Worm (Caenorhabditis elegans) whole organism, L4 larva: ENCODE measurements around the gene K03H6.1.

Experiments
- F49E8.2 ChIP-seq: sonication (generic microtip); optimal IDR thresholded peaks from 2 replicates; lab custom pipeline; 2016; ENCODE audit warnings: missing compliant biosample characterization, mild to moderate bottlenecking, missing genetic modification characterization, borderline replicate concordance
- R02D3.7 ChIP-seq: fragments of 150-350 bp; sonication (generic microtip); optimal IDR thresholded peaks from 3 replicates; lab custom pipeline; 2014; ENCODE audit warnings: missing biosample characterization, missing genetic modification characterization
- duxl-1 ChIP-seq: sonication (generic microtip); optimal IDR thresholded peaks from 2 replicates; lab custom pipeline; 2016; ENCODE audit warnings: mild to moderate bottlenecking, missing genetic modification characterization, moderate library complexity, missing compliant biosample characterization; ENCODE audit not compliant: poor library complexity
- gei-8 ChIP-seq: fragments of 200-800 bp; sonication (Bioruptor generic); optimal IDR thresholded peaks from 2 replicates; lab custom pipeline; 2018; ENCODE audit warnings: mild to moderate bottlenecking, missing genetic modification characterization, missing compliant biosample characterization
- jun-1 ChIP-seq: fragments of 150-350 bp; optimal IDR thresholded peaks from 2 replicates; lab custom pipeline; 2014; ENCODE audit warnings: missing biosample characterization, missing genetic modification reagents, missing genetic modification characterization
- lin-39 ChIP-seq: fragments of 150-350 bp; optimal IDR thresholded peaks from 2 replicates; lab custom pipeline; 2014; ENCODE audit warnings: missing biosample characterization, missing genetic modification reagents, missing genetic modification characterization
- mdl-1 ChIP-seq, 2 experiments: fragments of 150-350 bp in 1 of 2; sonication (generic microtip) in 1 of 2; optimal IDR thresholded peaks; 2 replicates each; lab custom pipeline; 2014 to 2017; ENCODE audit warnings: missing biosample characterization in 2 of 2, missing genetic modification characterization in 2 of 2
- mxl-3 ChIP-seq: fragments of 200-800 bp; sonication (Bioruptor generic); optimal IDR thresholded peaks from 2 replicates; lab custom pipeline; 2018; ENCODE audit warnings: mild to moderate bottlenecking, missing genetic modification characterization, missing compliant biosample characterization
- nhr-6 ChIP-seq: fragments of 150-350 bp; optimal IDR thresholded peaks from 2 replicates; lab custom pipeline; 2014; ENCODE audit warnings: missing biosample characterization, missing genetic modification characterization
- nhr-77 ChIP-seq: fragments of 150-350 bp; optimal IDR thresholded peaks from 2 replicates; lab custom pipeline; 2014; ENCODE audit warnings: missing biosample characterization, missing genetic modification characterization
- skn-1 ChIP-seq: fragments of 150-350 bp; optimal IDR thresholded peaks from 2 replicates; lab custom pipeline; 2014; ENCODE audit warnings: missing biosample characterization, missing genetic modification characterization
- ztf-7 ChIP-seq: fragments of 150-350 bp; optimal IDR thresholded peaks from 2 replicates; lab custom pipeline; 2014; ENCODE audit warnings: missing biosample characterization, missing genetic modification characterization

DNA sequence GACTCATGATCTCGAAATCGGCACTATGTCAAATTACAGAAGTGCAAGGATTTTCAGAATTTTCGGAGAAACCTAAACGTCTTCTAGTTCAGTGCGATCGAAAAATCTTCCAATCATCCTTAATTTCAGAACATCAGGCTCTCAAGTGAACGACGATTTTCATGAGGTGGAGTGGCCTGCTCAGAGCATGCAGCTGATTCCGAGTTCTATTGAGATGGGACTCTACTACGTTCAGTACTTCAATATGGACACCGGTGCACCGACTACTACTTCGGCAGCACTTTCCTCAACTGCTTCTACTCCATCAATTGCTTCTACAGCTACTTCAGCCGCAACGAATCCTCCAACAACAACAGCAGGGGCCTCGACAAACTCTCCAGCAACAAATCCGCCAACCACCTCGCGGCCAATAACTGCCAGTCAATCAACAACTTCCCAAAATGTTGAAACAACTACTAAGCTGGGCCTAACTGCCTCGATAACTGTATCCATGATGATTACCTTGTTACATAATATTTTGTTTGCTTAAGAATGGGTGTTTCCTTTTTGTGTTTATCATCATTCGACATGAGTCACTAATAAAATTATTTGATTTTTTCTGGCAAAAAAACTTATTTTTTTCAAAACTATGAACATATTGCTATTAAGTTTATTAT is 40.1 kb downstream of the K03H6.1 start, which contains the start of gene Y41D4B.15:
- TF ChIP-seq gei-8 (GFP tag; lab: Kevin White, UChicago): no peak
- TF ChIP-seq ztf-7 (tag; lab: Kevin White, UChicago): no peak
- no peak for TF ChIP-seq mdl-1 (tag; optimal IDR thresholded peaks at IDR 0.05; lab: Kevin White, UChicago)
- TF ChIP-seq nhr-77 (tag; lab: Kevin White, UChicago): no peak
- no peak for TF ChIP-seq lin-39
- TF ChIP-seq duxl-1 (tag; lab: Kevin White, UChicago): no peak
- no peak for TF ChIP-seq jun-1 (tag; lab: Kevin White, UChicago)
- TF ChIP-seq R02D3.7: no peak
- TF ChIP-seq skn-1 (tag; lab: Kevin White, UChicago): no peak
- TF ChIP-seq mxl-3 (GFP tag; lab: Kevin White, UChicago): no peak
- no peak for TF ChIP-seq nhr-6
- TF ChIP-seq F49E8.2: no peak
